Worm (Caenorhabditis elegans): ENCODE measurements around the gene F38A1.8.

Gene F38A1.8

ce11 chrIV:1274583-1274982, 34.9 kb upstream of the F38A1.8 start, which contains the start of gene C09E9.1 (continued):
- TF ChIP-seq hlh-4 (tag; optimal IDR thresholded peaks at IDR 0.05), result no peak

- TF ChIP-seq ztf-11 (tag; optimal IDR thresholded peaks at IDR 0.05) (no peak), pax-3 (tag; optimal IDR thresholded peaks at IDR 0.05) (no peak), lsy-2 (tag; optimal IDR thresholded peaks at IDR 0.05) (no peak), ama-1 (optimal IDR thresholded peaks at IDR 0.05) (no peak), nhr-76 (tag; optimal IDR thresholded peaks at IDR 0.05) (no peak), ces-1 (GFP tag; optimal IDR thresholded peaks at IDR 0.05) (no peak), nhr-47 (tag; optimal IDR thresholded peaks at IDR 0.05) (no peak), swsn-7 (tag; optimal IDR thresholded peaks at IDR 0.05) (no peak), mdl-1 (tag; optimal IDR thresholded peaks at IDR 0.05) (no peak), hlh-17 (GFP tag; optimal IDR thresholded peaks at IDR 0.05; ENCODE audit: borderline replicate concordance) (no peak), unc-86 (tag; optimal IDR thresholded peaks at IDR 0.05) (no peak), lin-35 (GFP tag; optimal IDR thresholded peaks at IDR 0.05) (no peak), hpl-2 (GFP tag; optimal IDR thresholded peaks at IDR 0.05) (no peak), elt-2 (tag; optimal IDR thresholded peaks at IDR 0.05) (no peak), mab-9 (GFP tag; IDR thresholded peaks at IDR 0.05) (no peak), skn-1 (tag; optimal IDR thresholded peaks at IDR 0.05) (no peak), efl-1 (optimal IDR thresholded peaks at IDR 0.05) (no peak), efl-1 (GFP tag; optimal IDR thresholded peaks at IDR 0.05 in 1 of 2) (no peak), lin-15B (tag; optimal IDR thresholded peaks at IDR 0.05) (no peak), nhr-28 (tag; optimal IDR thresholded peaks at IDR 0.05) (no peak), sptf-1 (tag; optimal IDR thresholded peaks at IDR 0.05) (no peak)
Observed at ce11 chrIV:1266724-1267123, 27.1 kb upstream of the F38A1.8 start, which contains the start of gene clec-170. Gene clec-170 (plus strand): TSS chrIV:1266866.

DNA sequence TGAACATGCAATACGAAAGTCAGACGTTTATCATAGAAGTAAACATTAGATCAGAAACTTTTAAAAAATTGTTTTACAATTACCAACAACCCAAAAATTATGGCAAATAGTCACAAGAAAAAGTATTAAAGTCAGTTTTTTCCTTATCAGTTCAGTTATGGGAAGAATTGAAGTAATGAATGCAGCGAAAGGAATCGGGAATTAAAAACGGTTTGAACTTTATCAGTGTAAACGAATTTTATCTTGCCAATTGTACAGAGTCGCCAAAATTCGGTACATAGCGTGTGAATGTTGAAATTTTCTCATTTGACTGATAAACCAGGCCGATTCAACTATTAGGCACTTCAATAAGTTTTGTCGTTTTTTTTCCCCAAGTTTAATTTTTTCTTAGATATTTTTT, 26.5 kb upstream of the F38A1.8 start:
- no peak for TF ChIP-seq efl-1 (optimal IDR thresholded peaks at IDR 0.05)
- no peak for TF ChIP-seq efl-1 (GFP tag; optimal IDR thresholded peaks at IDR 0.05 in 1 of 2)
- no peak for TF ChIP-seq xbp-1 (tag; optimal IDR thresholded peaks at IDR 0.05)
- TF ChIP-seq snpc-4 (tag; optimal IDR thresholded peaks at IDR 0.05), result no peak
- TF ChIP-seq lin-35 (GFP tag; optimal IDR thresholded peaks at IDR 0.05), result peak in 1 of 2 experiments; percentile 9
- no peak for TF ChIP-seq zag-1 (tag; optimal IDR thresholded peaks at IDR 0.05)
- TF ChIP-seq ztf-4 (tag; optimal IDR thresholded peaks at IDR 0.05), result no peak
- no peak for TF ChIP-seq hpl-2 (GFP tag; optimal IDR thresholded peaks at IDR 0.05)
- TF ChIP-seq C16A3.4 (tag; optimal IDR thresholded peaks at IDR 0.05), result no peak
- no peak for TF ChIP-seq zip-4 (GFP tag; optimal IDR thresholded peaks at IDR 0.05)
- TF ChIP-seq ceh-63 (GFP tag; optimal IDR thresholded peaks at IDR 0.05), result no peak
- no peak for TF ChIP-seq elt-3 (tag; optimal IDR thresholded peaks at IDR 0.05)
- TF ChIP-seq sup-37 (GFP tag; optimal IDR thresholded peaks at IDR 0.05), result no peak
- no peak for TF ChIP-seq fkh-10 (GFP tag; optimal IDR thresholded peaks at IDR 0.05)
- no peak for TF ChIP-seq sptf-1 (tag; optimal IDR thresholded peaks at IDR 0.05)
- TF ChIP-seq elt-2 (tag; optimal IDR thresholded peaks at IDR 0.05), result peak; percentile 96
- no peak for TF ChIP-seq vab-15 (tag; optimal IDR thresholded peaks at IDR 0.05)
- no peak for TF ChIP-seq Y116A8C.19 (tag; optimal IDR thresholded peaks at IDR 0.05; ENCODE audit: borderline replicate concordance)
- TF ChIP-seq sox-4 (tag; optimal IDR thresholded peaks at IDR 0.05), result no peak
- TF ChIP-seq unc-98 (GFP tag; IDR thresholded peaks at IDR 0.05), result no peak
- no peak for TF ChIP-seq egl-27 (tag; optimal IDR thresholded peaks at IDR 0.05)
- no peak for TF ChIP-seq alr-1 (tag; optimal IDR thresholded peaks at IDR 0.05; ENCODE audit: borderline replicate concordance)
- no peak for TF ChIP-seq ces-1 (GFP tag; optimal IDR thresholded peaks at IDR 0.05)
- no peak for TF ChIP-seq aha-1 (tag; optimal IDR thresholded peaks at IDR 0.05)
- TF ChIP-seq jun-1 (tag; optimal IDR thresholded peaks at IDR 0.05), result peak; percentile 52
- TF ChIP-seq nhr-85 (tag), result no peak
- no peak for TF ChIP-seq nhr-19 (GFP tag; conservative IDR thresholded peaks at IDR 0.05)
- peak; percentile 87 for TF ChIP-seq pqm-1 (tag; optimal IDR thresholded peaks at IDR 0.05)
- no peak for TF ChIP-seq nhr-11 (tag; optimal IDR thresholded peaks at IDR 0.05)
- TF ChIP-seq ceh-82 (tag; optimal IDR thresholded peaks at IDR 0.05), result no peak
- TF ChIP-seq dsc-1 (tag; optimal IDR thresholded peaks at IDR 0.05), result no peak
- TF ChIP-seq tbx-2 (tag; optimal IDR thresholded peaks at IDR 0.05), result no peak
- no peak for TF ChIP-seq unc-130 (tag; optimal IDR thresholded peaks at IDR 0.05)
- TF ChIP-seq fkh-8 (tag; optimal IDR thresholded peaks at IDR 0.05), result no peak
